Fruit fly (Drosophila melanogaster) whole organism, embryonic: ENCODE results near the gene CG5608.

ENCODE experiments used
- ATbp ChIP-seq: fragments of 200-800 bp; sonication (Bioruptor generic); optimal IDR thresholded peaks from 2 replicates; lab custom pipeline; 2017; ENCODE audit warnings: missing biosample characterization, mild to moderate bottlenecking, missing genetic modification characterization, missing genetic modification reagents
- Aef1 ChIP-seq: fragments of 200-800 bp; sonication (Bioruptor generic); IDR thresholded peaks from 3 replicates; pipeline ENCODE4 v1.3.6; 2022; ENCODE audit warnings: missing biosample characterization, missing genetic modification characterization
- Awh ChIP-seq: fragments of 200-800 bp; sonication (Bioruptor generic); IDR thresholded peaks from 2 replicates; pipeline ENCODE4, ENCODE4 v1.3.6; 2022; ENCODE audit warnings: missing biosample characterization, missing genetic modification characterization
- BEAF-32 ChIP-seq: fragments of 200-800 bp; sonication (Bioruptor generic); optimal IDR thresholded peaks from 3 replicates; lab custom pipeline; 2017; ENCODE audit warnings: missing biosample characterization, missing genetic modification characterization, mild to moderate bottlenecking, moderate library complexity, missing genetic modification reagents
- Bgb ChIP-seq: fragments of 200-800 bp; sonication (Bioruptor generic); IDR thresholded peaks from 2 replicates; pipeline ENCODE4 v1.3.6; 2022; ENCODE audit warnings: missing biosample characterization, missing genetic modification characterization; ENCODE audit not compliant: partially characterized antibody
- CG10431 ChIP-seq: fragments of 200-800 bp; sonication (Bioruptor generic); optimal IDR thresholded peaks from 3 replicates; lab custom pipeline; 2018; ENCODE audit warnings: missing biosample characterization, mild to moderate bottlenecking, missing genetic modification characterization
- CG11398 ChIP-seq: fragments of 200-800 bp; sonication (Bioruptor generic); optimal IDR thresholded peaks from 2 replicates; lab custom pipeline; 2016; ENCODE audit warnings: missing biosample characterization, missing genetic modification characterization
- CG12155 ChIP-seq: fragments of 200-800 bp; sonication (Bioruptor generic); optimal IDR thresholded peaks from 3 replicates; lab custom pipeline; 2016; ENCODE audit warnings: missing biosample characterization, missing genetic modification characterization
- CG12744 ChIP-seq: fragments of 200-800 bp; sonication (Bioruptor generic); optimal IDR thresholded peaks from 2 replicates; lab custom pipeline; 2016; ENCODE audit warnings: missing biosample characterization, missing genetic modification characterization
- CG12769 ChIP-seq: fragments of 200-800 bp; sonication (Bioruptor generic); optimal IDR thresholded peaks from 2 replicates; lab custom pipeline; 2019; ENCODE audit warnings: missing biosample characterization, mild to moderate bottlenecking, missing genetic modification characterization, moderate library complexity
- CG13123 ChIP-seq: fragments of 200-800 bp; sonication (Bioruptor generic); optimal IDR thresholded peaks from 2 replicates; lab custom pipeline; 2016; ENCODE audit warnings: missing biosample characterization, missing genetic modification characterization
- CG13287 ChIP-seq: fragments of 200-800 bp; sonication (Bioruptor generic); IDR thresholded peaks from 2 replicates; pipeline ENCODE4 v1.3.6; 2022; ENCODE audit warnings: missing biosample characterization, missing genetic modification characterization; ENCODE audit not compliant: partially characterized antibody
- CG14710 ChIP-seq: fragments of 200-800 bp; sonication (Bioruptor generic); optimal IDR thresholded peaks from 3 replicates; lab custom pipeline; 2019; ENCODE audit warnings: missing biosample characterization, mild to moderate bottlenecking, missing genetic modification characterization, moderate library complexity
- CG15011 ChIP-seq: fragments of 200-800 bp; sonication (Bioruptor generic); optimal IDR thresholded peaks from 3 replicates; lab custom pipeline; 2018; ENCODE audit warnings: missing biosample characterization, mild to moderate bottlenecking, missing genetic modification characterization
- CG15514 ChIP-seq: fragments of 200-800 bp; sonication (Bioruptor generic); optimal IDR thresholded peaks from 3 replicates; lab custom pipeline; 2017; ENCODE audit warnings: missing biosample characterization, missing genetic modification characterization, mild to moderate bottlenecking, moderate library complexity, missing genetic modification reagents
- CG1603 ChIP-seq: fragments of 200-800 bp; sonication (Bioruptor generic); optimal IDR thresholded peaks from 2 replicates; lab custom pipeline; 2019; ENCODE audit warnings: missing biosample characterization, mild to moderate bottlenecking, missing genetic modification characterization, moderate library complexity
- CG16815 ChIP-seq: fragments of 200-800 bp; sonication (Bioruptor generic); optimal IDR thresholded peaks from 3 replicates; lab custom pipeline; 2017; ENCODE audit warnings: missing biosample characterization, mild to moderate bottlenecking, missing genetic modification characterization
- CG17385 ChIP-seq: fragments of 200-800 bp; sonication (Bioruptor generic); optimal IDR thresholded peaks from 3 replicates; lab custom pipeline; 2018; ENCODE audit warnings: missing biosample characterization, mild to moderate bottlenecking, missing genetic modification characterization
- CG30020 ChIP-seq: fragments of 200-800 bp; optimal IDR thresholded peaks from 2 replicates; lab custom pipeline; 2019; ENCODE audit warnings: missing biosample characterization, mild to moderate bottlenecking, missing genetic modification characterization, moderate library complexity
- CG3163 ChIP-seq: fragments of 200-800 bp; sonication (Bioruptor generic); optimal IDR thresholded peaks from 3 replicates; lab custom pipeline; 2016; ENCODE audit warnings: missing biosample characterization, missing genetic modification characterization
- CG7745 ChIP-seq: fragments of 200-800 bp; sonication (Bioruptor generic); optimal IDR thresholded peaks from 2 replicates; lab custom pipeline; 2018; ENCODE audit warnings: missing biosample characterization, mild to moderate bottlenecking, missing genetic modification characterization, moderate library complexity
- CG7786 ChIP-seq: fragments of 200-800 bp; sonication (Bioruptor generic); optimal IDR thresholded peaks from 2 replicates; lab custom pipeline; 2016; ENCODE audit warnings: missing biosample characterization, missing genetic modification characterization
- CG9797 ChIP-seq: fragments of 200-800 bp; sonication (Bioruptor generic); optimal IDR thresholded peaks from 3 replicates; lab custom pipeline; 2018; ENCODE audit warnings: missing biosample characterization, mild to moderate bottlenecking, missing genetic modification characterization
- CkIIα-i1 ChIP-seq: fragments of 200-800 bp; sonication (Bioruptor generic); IDR thresholded peaks from 2 replicates; pipeline ENCODE4 v1.3.6; 2022; ENCODE audit warnings: missing biosample characterization, missing genetic modification characterization
- CoRest ChIP-seq: fragments of 200-800 bp; sonication (Bioruptor generic); optimal IDR thresholded peaks from 3 replicates; lab custom pipeline; 2018; ENCODE audit warnings: missing biosample characterization, mild to moderate bottlenecking, missing genetic modification characterization, moderate library complexity
- Dp ChIP-seq: fragments of 200-800 bp; sonication (Bioruptor generic); optimal IDR thresholded peaks from 2 replicates; lab custom pipeline; 2018; ENCODE audit warnings: missing biosample characterization, mild to moderate bottlenecking, missing genetic modification characterization, moderate library complexity
- Ets97D ChIP-seq: fragments of 200-800 bp; sonication (Bioruptor generic); optimal IDR thresholded peaks from 3 replicates; lab custom pipeline; 2016; ENCODE audit warnings: missing biosample characterization, missing genetic modification characterization
- HmgZ ChIP-seq: fragments of 200-800 bp; sonication (Bioruptor generic); optimal IDR thresholded peaks from 2 replicates; lab custom pipeline; 2018; ENCODE audit warnings: missing biosample characterization, mild to moderate bottlenecking, missing genetic modification characterization
- Hr39 ChIP-seq: fragments of >200 bp; optimal IDR thresholded peaks from 2 replicates; lab custom pipeline; 2017
- Lhr ChIP-seq: fragments of 200-800 bp; sonication (Bioruptor generic); optimal IDR thresholded peaks from 3 replicates; lab custom pipeline; 2017; ENCODE audit warnings: mild to moderate bottlenecking, missing biosample characterization, missing genetic modification reagents, missing genetic modification characterization
- MESR4 ChIP-seq: fragments of 200-800 bp; sonication (Bioruptor generic); optimal IDR thresholded peaks from 2 replicates; lab custom pipeline; 2018; ENCODE audit warnings: missing biosample characterization, mild to moderate bottlenecking, missing genetic modification characterization, moderate library complexity
- PHDP ChIP-seq: fragments of 200-800 bp; sonication (Bioruptor generic); optimal IDR thresholded peaks from 3 replicates; lab custom pipeline; 2018; ENCODE audit warnings: missing biosample characterization, mild to moderate bottlenecking, missing genetic modification characterization, moderate library complexity
- Sry-β ChIP-seq: fragments of 200-800 bp; sonication (Bioruptor generic); optimal IDR thresholded peaks from 2 replicates; lab custom pipeline; 2018; ENCODE audit warnings: missing biosample characterization, mild to moderate bottlenecking, missing genetic modification characterization, moderate library complexity
- Stat92E ChIP-seq, 3 experiments: fragments of >200 bp in 2 of 3; fragments of 200-800 bp in 1 of 3; sonication (Bioruptor generic) in 1 of 3; optimal IDR thresholded peaks; 2 replicates each; lab custom pipeline; 2017 to 2019; ENCODE audit warnings: missing biosample characterization in 3 of 3, missing genetic modification characterization in 3 of 3, mild to moderate bottlenecking in 1 of 3, moderate library complexity in 1 of 3
- Xrp1 ChIP-seq: fragments of 200-800 bp; sonication (Bioruptor generic); IDR thresholded peaks from 2 replicates; pipeline ENCODE4 v1.3.6; 2022; ENCODE audit warnings: missing biosample characterization, missing genetic modification characterization
- bab2 ChIP-seq: fragments of 200-800 bp; sonication (Bioruptor generic); optimal IDR thresholded peaks from 2 replicates; lab custom pipeline; 2016; ENCODE audit warnings: missing biosample characterization, missing genetic modification characterization
- br ChIP-seq: fragments of >200 bp; optimal IDR thresholded peaks from 2 replicates; lab custom pipeline; 2017
- cwo ChIP-seq: fragments of 200-800 bp; sonication (Bioruptor generic); optimal IDR thresholded peaks from 3 replicates; lab custom pipeline; 2017; ENCODE audit warnings: missing biosample characterization, missing genetic modification characterization, mild to moderate bottlenecking, moderate library complexity, missing genetic modification reagents
- dimm ChIP-seq: fragments of 200-800 bp; sonication (Bioruptor generic); IDR thresholded peaks from 2 replicates; pipeline ENCODE4 v1.3.6; 2022; ENCODE audit warnings: missing biosample characterization, missing genetic modification characterization
- hkb ChIP-seq, 2 experiments: fragments of 200-800 bp in 1 of 2; fragments of >200 bp in 1 of 2; sonication (Bioruptor generic) in 1 of 2; IDR thresholded peaks in 1 of 2; optimal IDR thresholded peaks in 1 of 2; 2 replicates each; pipeline versions ENCODE4 v1.3.6 to Lab custom; 2017 to 2022; ENCODE audit warnings: missing biosample characterization in 1 of 2, missing genetic modification characterization in 1 of 2
- onecut ChIP-seq: fragments of 200-800 bp; sonication (Bioruptor generic); IDR thresholded peaks from 2 replicates; pipeline ENCODE4 v1.3.6; 2022; ENCODE audit warnings: missing biosample characterization, missing genetic modification characterization
- repo ChIP-seq: fragments of 200-800 bp; sonication (Bioruptor generic); optimal IDR thresholded peaks from 2 replicates; lab custom pipeline; 2016; ENCODE audit warnings: missing biosample characterization, missing genetic modification characterization
- sens ChIP-seq: fragments of 200-800 bp; sonication (Bioruptor generic); peaks from one replicate; lab custom pipeline; 2016; ENCODE audit warnings: missing biosample characterization, missing genetic modification characterization
- shn ChIP-seq: fragments of 200-800 bp; sonication (Bioruptor generic); optimal IDR thresholded peaks from 3 replicates; lab custom pipeline; 2016; ENCODE audit warnings: missing biosample characterization, missing genetic modification characterization
- sim ChIP-seq: fragments of 200-800 bp; sonication (Bioruptor generic); IDR thresholded peaks from 2 replicates; pipeline ENCODE4 v1.3.6; 2022; ENCODE audit warnings: missing biosample characterization, missing genetic modification characterization
- stwl ChIP-seq: fragments of 200-800 bp; sonication (Bioruptor generic); optimal IDR thresholded peaks from 3 replicates; lab custom pipeline; 2018; ENCODE audit warnings: missing biosample characterization, mild to moderate bottlenecking, missing genetic modification characterization, moderate library complexity
- tio ChIP-seq: fragments of 200-800 bp; sonication (Bioruptor generic); optimal IDR thresholded peaks from 2 replicates; lab custom pipeline; 2017; ENCODE audit warnings: missing biosample characterization, missing genetic modification characterization, inconsistent platforms
- trem ChIP-seq: fragments of 200-800 bp; optimal IDR thresholded peaks from 3 replicates; lab custom pipeline; 2019; ENCODE audit warnings: missing biosample characterization, mild to moderate bottlenecking, missing genetic modification characterization, moderate library complexity
- zen ChIP-seq: fragments of 200-800 bp; sonication (Bioruptor generic); optimal IDR thresholded peaks from 3 replicates; lab custom pipeline; 2018; ENCODE audit warnings: missing biosample characterization, mild to moderate bottlenecking, missing genetic modification characterization, moderate library complexity
- zfh1 ChIP-seq: fragments of 200-800 bp; sonication (Bioruptor generic); IDR thresholded peaks from 3 replicates; pipeline ENCODE4 v1.3.6; 2022; ENCODE audit warnings: missing biosample characterization, missing genetic modification characterization

CG5608 gene

dm6 chr3R:12429120-12429610 lies 35.9 kb downstream of the CG5608 start, which contains the start of the genes CG5641 and CG5245:
CG5641 (minus strand) TSS chr3R:12429282.
CG5245 (plus strand) TSS chr3R:12429560.
- TF ChIP-seq Awh (GFP tag; lab: Robert Waterston, UW) (no peak), Ets97D (GFP tag; lab: Kevin White, UChicago) (peak; percentile 23), bab2 (GFP tag; lab: Kevin White, UChicago) (no peak), CG12155 (GFP tag; lab: Kevin White, UChicago) (no peak), HmgZ (tag; lab: Kevin White, UChicago) (no peak), tio (GFP tag; lab: Kevin White, UChicago) (no peak), CG11398 (GFP tag; lab: Kevin White, UChicago) (no peak), CoRest (tag; lab: Kevin White, UChicago) (peak; percentile 12), trem (peak; percentile 51), Sry-β (GFP tag; lab: Kevin White, UChicago) (peak; percentile 14), br (no peak), cwo (GFP tag; lab: Kevin White, UChicago) (no peak), Bgb (GFP tag; lab: Robert Waterston, UW) (no peak), BEAF-32 (GFP tag; lab: Kevin White, UChicago) (peak; percentile 30), CG9797 (GFP tag; lab: Kevin White, UChicago) (peak; percentile 69), shn (no peak), Stat92E (GFP tag; optimal IDR thresholded peaks at IDR 0.05; lab: Kevin White, UChicago) (peak in 1 of 3 experiments; percentile 5), CG10431 (GFP tag; lab: Kevin White, UChicago) (no peak), ATbp (GFP tag; lab: Kevin White, UChicago) (no peak), sim (GFP tag; lab: Robert Waterston, UW) (no peak), repo (GFP tag; lab: Kevin White, UChicago) (no peak), Lhr (peak; percentile 31), CG17385 (no peak), CG16815 (GFP tag; lab: Kevin White, UChicago) (no peak), zfh1 (GFP tag; lab: Robert Waterston, UW) (0 out of 3 replicates have a peak, but pooled peaks have one; percentile 10), CkIIα-i1 (no peak), CG30020 (tag; lab: Kevin White, UChicago) (peak; percentile 15), CG13123 (GFP tag; lab: Kevin White, UChicago) (no peak), sens (GFP tag; lab: Kevin White, UChicago) (peak; percentile 34), CG14710 (tag; lab: Kevin White, UChicago) (peak; percentile 27), onecut (no peak), CG12744 (GFP tag; lab: Kevin White, UChicago) (no peak), hkb (optimal IDR thresholded peaks at IDR 0.05; lab: Kevin White, UChicago) (peak; percentile 26), hkb (GFP tag; IDR thresholded peaks at IDR 0.05; lab: Robert Waterston, UW) (no peak), CG1603 (tag; lab: Kevin White, UChicago) (peak; percentile 11), CG13287 (GFP tag; lab: Robert Waterston, UW) (peak; percentile 18; the same call in 1 of the 2 replicates), CG7745 (tag; lab: Kevin White, UChicago) (no peak), CG7786 (GFP tag; lab: Kevin White, UChicago) (no peak), CG12769 (no peak), CG15011 (GFP tag; lab: Kevin White, UChicago) (no peak), dimm (no peak), stwl (tag; lab: Kevin White, UChicago) (peak; percentile 40), Dp (GFP tag; lab: Kevin White, UChicago) (peak; percentile 60), Xrp1 (GFP tag; lab: Robert Waterston, UW) (no peak), CG15514 (GFP tag; lab: Kevin White, UChicago) (peak; percentile 57), CG3163 (GFP tag; lab: Kevin White, UChicago) (no peak), MESR4 (peak; percentile 47), PHDP (tag; lab: Kevin White, UChicago) (no peak), Hr39 (lab: Kevin White, UChicago) (no peak), zen (tag; lab: Kevin White, UChicago) (no peak), Aef1 (GFP tag; lab: Robert Waterston, UW) (no peak)
